Worm (Caenorhabditis elegans) whole organism, midembryonic: ENCODE results near the gene F26G1.15.

Experiments used
- T22C8.4 ChIP-seq: fragments of 200-800 bp; sonication (Bioruptor generic); IDR thresholded peaks from 2 replicates; pipeline ENCODE4 v1.3.6; 2022; ENCODE audit warnings: missing genetic modification characterization, missing compliant biosample characterization
- cog-1 ChIP-seq: sonication (generic microtip); optimal IDR thresholded peaks from 2 replicates; lab custom pipeline; 2016; ENCODE audit warnings: missing genetic modification characterization, missing compliant biosample characterization
- flt-1 ChIP-seq: fragments of 200-800 bp; sonication (Bioruptor generic); IDR thresholded peaks from 2 replicates; pipeline ENCODE4 v1.3.6; 2022; ENCODE audit warnings: missing genetic modification characterization, missing compliant biosample characterization
- klf-2 ChIP-seq: fragments of 200-800 bp; sonication (Bioruptor generic); conservative IDR thresholded peaks from 2 replicates; pipeline ENCODE4 v1.3.6; 2022; ENCODE audit warnings: missing genetic modification reagents, missing genetic modification characterization, missing compliant biosample characterization
- med-1 ChIP-seq: sonication (generic microtip); optimal IDR thresholded peaks from 2 replicates; lab custom pipeline; 2017; ENCODE audit warnings: missing genetic modification characterization, mild to moderate bottlenecking, missing compliant biosample characterization, antibody characterized with exemption, missing genetic modification reagents; ENCODE audit not compliant: insufficient read depth
- ref-1 ChIP-seq: fragments of 200-800 bp; sonication (Bioruptor generic); conservative IDR thresholded peaks from 2 replicates; pipeline ENCODE4 v1.3.6; 2022; ENCODE audit warnings: missing genetic modification reagents, missing genetic modification characterization, missing compliant biosample characterization
- tab-1 ChIP-seq: fragments of 200-800 bp; sonication (Bioruptor generic); IDR thresholded peaks from 2 replicates; pipeline ENCODE4 v1.3.6; 2022; ENCODE audit warnings: missing genetic modification characterization, missing compliant biosample characterization
- ztf-23 ChIP-seq: fragments of 200-800 bp; sonication (Bioruptor generic); IDR thresholded peaks from 2 replicates; pipeline ENCODE4 v1.3.6; 2022; ENCODE audit warnings: missing genetic modification reagents, missing genetic modification characterization, missing compliant biosample characterization
- ztf-29 ChIP-seq: fragments of 200-800 bp; sonication (Bioruptor generic); IDR thresholded peaks from 2 replicates; pipeline ENCODE4 v1.3.6; 2022; ENCODE audit warnings: missing genetic modification reagents, missing genetic modification characterization, missing compliant biosample characterization

F26G1.15 gene

ce11 chrII:4771282-4771681 is 18.8 kb upstream of the F26G1.15 start, which contains the start of gene F26G1.5:
Gene F26G1.5, minus strand, starts transcription at chrII:4771382.
- TF ChIP-seq ztf-23 (GFP tag; lab: Robert Waterston, UW) (no peak), T22C8.4 (no peak), med-1 (GFP tag; lab: Kevin White, UChicago) (no peak), ref-1 (GFP tag; lab: Robert Waterston, UW) (no peak)

- TF ChIP-seq klf-2 (GFP tag; lab: Robert Waterston, UW) (no peak), T22C8.4 (no peak), tab-1 (no peak), flt-1 (GFP tag; lab: Robert Waterston, UW) (no peak)
These were observed 17.7 kb upstream of the F26G1.15 start for ce11 chrII:4772441-4772840.

- no peak for TF ChIP-seq T22C8.4
- TF ChIP-seq ztf-29 (GFP tag; lab: Robert Waterston, UW): no peak
- TF ChIP-seq ztf-23 (GFP tag; lab: Robert Waterston, UW): no peak
- no peak for TF ChIP-seq flt-1 (GFP tag; lab: Robert Waterston, UW)
- no peak for TF ChIP-seq med-1 (GFP tag; lab: Kevin White, UChicago)
- no peak for TF ChIP-seq tab-1
These were observed 16.1 kb upstream of the F26G1.15 start, which contains the start of the genes F26G1.9 and F26G1.10 for ce11 chrII:4773891-4774432. Gene F26G1.9, minus strand, starts transcription at chrII:4773991. Gene F26G1.10, plus strand, starts transcription at chrII:4774382.

ce11 chrII:4775802-4776201 is 14.3 kb upstream of the F26G1.15 start:
- no peak for TF ChIP-seq flt-1 (GFP tag; lab: Robert Waterston, UW)
- no peak for TF ChIP-seq klf-2 (GFP tag; lab: Robert Waterston, UW)
- no peak for TF ChIP-seq tab-1
- TF ChIP-seq med-1 (GFP tag; lab: Kevin White, UChicago): no peak
- TF ChIP-seq ref-1 (GFP tag; lab: Robert Waterston, UW): no peak

ce11 chrII:4776933-4777332 is 13.2 kb upstream of the F26G1.15 start, which contains the start of gene F26G1.11:
Gene F26G1.11, plus strand, starts transcription at chrII:4777137.
- TF ChIP-seq cog-1: no peak

- no peak for TF ChIP-seq flt-1 (GFP tag; lab: Robert Waterston, UW)
- TF ChIP-seq med-1 (GFP tag; lab: Kevin White, UChicago): no peak
- no peak for TF ChIP-seq T22C8.4
These were observed 10.3 kb upstream of the F26G1.15 start for ce11 chrII:4779753-4780152.

ce11 chrII:4784436-4784835 is 5.7 kb upstream of the F26G1.15 start, which contains the start of gene nep-12:
Gene nep-12, minus strand, starts transcription at chrII:4784536.
- TF ChIP-seq med-1 (GFP tag; lab: Kevin White, UChicago) (no peak), cog-1 (no peak), tab-1 (no peak), flt-1 (GFP tag; lab: Robert Waterston, UW) (no peak), klf-2 (GFP tag; lab: Robert Waterston, UW) (no peak), ref-1 (GFP tag; lab: Robert Waterston, UW) (no peak), T22C8.4 (no peak), ztf-29 (GFP tag; lab: Robert Waterston, UW) (no peak), ztf-23 (GFP tag; lab: Robert Waterston, UW) (no peak)

ce11 chrII:4786181-4786580 is 3.9 kb upstream of the F26G1.15 start, which contains the start of gene msp-3:
Gene msp-3, minus strand, starts transcription at chrII:4786281.
- no peak for TF ChIP-seq klf-2 (GFP tag; lab: Robert Waterston, UW)

ce11 chrII:4790687-4791086 is 594 bp downstream of the F26G1.15 start:
- TF ChIP-seq tab-1 (no peak), ztf-29 (GFP tag; lab: Robert Waterston, UW) (no peak), flt-1 (GFP tag; lab: Robert Waterston, UW) (peak; percentile 25; the same call in 1 of the 2 replicates), ztf-23 (GFP tag; lab: Robert Waterston, UW) (no peak), ref-1 (GFP tag; lab: Robert Waterston, UW) (no peak)

- TF ChIP-seq tab-1 (no peak), cog-1 (peak; percentile 24), klf-2 (GFP tag; lab: Robert Waterston, UW) (no peak), flt-1 (GFP tag; lab: Robert Waterston, UW) (peak; percentile 82), ref-1 (GFP tag; lab: Robert Waterston, UW) (no peak), med-1 (GFP tag; lab: Kevin White, UChicago) (no peak), T22C8.4 (no peak), ztf-29 (GFP tag; lab: Robert Waterston, UW) (no peak), ztf-23 (GFP tag; lab: Robert Waterston, UW) (peak; percentile 81)
These were observed 1.2 kb downstream of the F26G1.15 start, which contains the start of gene F26G1.1 for ce11 chrII:4791272-4791671. Gene F26G1.1, plus strand, starts transcription at chrII:4791618.

ce11 chrII:4793320-4793719 is 3.2 kb downstream of the F26G1.15 start:
- no peak for TF ChIP-seq klf-2 (GFP tag; lab: Robert Waterston, UW)
- no peak for TF ChIP-seq med-1 (GFP tag; lab: Kevin White, UChicago)
- no peak for TF ChIP-seq ref-1 (GFP tag; lab: Robert Waterston, UW)
- TF ChIP-seq flt-1 (GFP tag; lab: Robert Waterston, UW): no peak
